Worm (Caenorhabditis elegans) whole organism, late embryonic: ENCODE data around the gene myrf-1.

Source experiments
- ceh-14 ChIP-seq: sonication (generic microtip); optimal IDR thresholded peaks from 2 replicates; lab custom pipeline; 2016; ENCODE audit warnings: missing genotype, missing genetic modification characterization, missing compliant biosample characterization
- ceh-6 ChIP-seq: fragments of 200-800 bp; sonication (Bioruptor generic); optimal IDR thresholded peaks from 2 replicates; lab custom pipeline; 2018; ENCODE audit warnings: mild to moderate bottlenecking, missing genetic modification characterization, missing compliant biosample characterization
- ceh-9 ChIP-seq: sonication (generic microtip); optimal IDR thresholded peaks from 2 replicates; lab custom pipeline; 2016; ENCODE audit warnings: mild to moderate bottlenecking, missing genetic modification characterization, inconsistent platforms, missing compliant biosample characterization
- hlh-30 ChIP-seq: sonication (generic microtip); optimal IDR thresholded peaks from 2 replicates; lab custom pipeline; 2017; ENCODE audit warnings: antibody characterized with exemption, missing genetic modification characterization, missing compliant biosample characterization; ENCODE audit not compliant: insufficient read depth
- lim-6 ChIP-seq: sonication (generic microtip); optimal IDR thresholded peaks from 2 replicates; lab custom pipeline; 2016; ENCODE audit warnings: missing genetic modification characterization, missing compliant biosample characterization
- pqm-1 ChIP-seq: sonication (generic microtip); optimal IDR thresholded peaks from 2 replicates; lab custom pipeline; 2016; ENCODE audit warnings: missing genetic modification characterization, missing compliant biosample characterization
- ttx-3 ChIP-seq: sonication (generic microtip); optimal IDR thresholded peaks from 2 replicates; lab custom pipeline; 2016; ENCODE audit warnings: missing genetic modification reagents, missing genetic modification characterization, missing compliant biosample characterization

ce11 chrII:10523583-10523982 is 21.2 kb upstream of the myrf-1 start, which contains the start of gene F59B10.5:
- TF ChIP-seq ceh-14 (no peak), pqm-1 (no peak), ttx-3 (tag; lab: Kevin White, UChicago) (no peak), ceh-9 (tag; lab: Kevin White, UChicago) (no peak), ceh-6 (GFP tag; lab: Kevin White, UChicago) (no peak), lim-6 (tag; lab: Kevin White, UChicago) (no peak), hlh-30 (tag; lab: Kevin White, UChicago) (no peak)
